Fruit fly (Drosophila melanogaster): Measurements from ENCODE around the gene CG12268.

Gene CG12268

DNA sequence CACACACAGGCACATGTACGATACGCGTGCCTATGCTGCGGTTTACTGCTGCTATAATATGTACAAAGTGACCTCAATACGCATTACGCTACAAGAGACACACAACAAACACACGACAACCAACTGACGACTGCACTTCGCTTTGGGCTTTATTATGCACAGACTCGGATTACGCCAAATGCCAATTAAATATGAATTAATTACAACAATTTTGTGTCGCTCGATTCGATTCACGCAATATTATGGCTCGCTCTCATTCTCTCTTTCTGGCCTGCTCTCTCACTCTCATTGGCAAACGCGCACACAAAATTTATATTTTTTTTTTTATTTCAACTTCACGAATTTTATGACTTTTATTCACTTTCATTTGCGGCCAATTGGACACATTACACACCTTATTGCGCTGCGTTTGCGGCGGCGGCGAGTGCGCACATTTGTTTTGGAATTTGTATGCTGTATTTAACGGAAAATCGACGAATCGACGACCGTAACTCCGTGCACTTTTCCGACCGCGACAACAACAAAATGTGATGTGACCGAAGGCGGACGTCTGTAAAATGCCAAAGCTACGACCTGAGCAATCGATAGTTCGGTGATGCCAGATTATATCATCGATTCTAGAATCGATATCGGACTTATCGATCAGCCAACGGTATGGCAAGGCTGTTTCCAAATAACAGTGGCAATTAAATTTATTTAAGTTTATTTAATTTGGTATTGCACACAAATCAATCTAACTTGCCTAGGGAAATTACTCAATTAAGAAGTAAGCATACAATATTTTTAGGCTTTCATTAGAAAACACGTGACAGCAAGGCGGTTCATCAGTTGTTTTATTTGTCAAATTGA is 25.5 kb downstream of the CG12268 start, which contains the start of the genes sba and CG31141 (continued):
- TF ChIP-seq CG15479 (GFP tag; optimal IDR thresholded peaks at IDR 0.05): peak; percentile 75
- no peak for TF ChIP-seq ewg (GFP tag; optimal IDR thresholded peaks at IDR 0.05)
- peak; percentile 71 for TF ChIP-seq MESR4 (GFP tag; optimal IDR thresholded peaks at IDR 0.05)
- no peak for TF ChIP-seq Poxn (GFP tag; IDR thresholded peaks at IDR 0.05)
- no peak for TF ChIP-seq croc (GFP tag; conservative IDR thresholded peaks at IDR 0.05)
- TF ChIP-seq CG6689 (GFP tag; IDR thresholded peaks at IDR 0.05): no peak
- TF ChIP-seq CG4707 (GFP tag; optimal IDR thresholded peaks at IDR 0.05): peak; percentile 29
- TF ChIP-seq Ada2b (GFP tag; IDR thresholded peaks at IDR 0.05): no peak
- no peak for TF ChIP-seq H2.0 (GFP tag; IDR thresholded peaks at IDR 0.05)
- TF ChIP-seq Jarid2 (GFP tag; optimal IDR thresholded peaks at IDR 0.05): peak; percentile 90
- TF ChIP-seq gro (GFP tag; optimal IDR thresholded peaks at IDR 0.05): peak; percentile 73
- no peak for TF ChIP-seq Dfd (GFP tag; optimal IDR thresholded peaks at IDR 0.05)
- TF ChIP-seq CG12104 (GFP tag; optimal IDR thresholded peaks at IDR 0.05): no peak
- TF ChIP-seq caup (GFP tag; optimal IDR thresholded peaks at IDR 0.05; ENCODE audit: severe bottlenecking): peak; percentile 41
- no peak for TF ChIP-seq Hr51 (GFP tag; optimal IDR thresholded peaks at IDR 0.05)
- peak; percentile 4 for TF ChIP-seq Spps (tag; optimal IDR thresholded peaks at IDR 0.05)
- TF ChIP-seq CG7963 (GFP tag; IDR thresholded peaks at IDR 0.05; ENCODE audit: partially characterized antibody): peak; percentile 81
- TF ChIP-seq Opbp (GFP tag; IDR thresholded peaks at IDR 0.05; ENCODE audit: partially characterized antibody): peak; percentile 88
- TF ChIP-seq Oaz (GFP tag; IDR thresholded peaks at IDR 0.05): no peak
- no peak for TF ChIP-seq CG13775 (GFP tag; optimal IDR thresholded peaks at IDR 0.05)
- TF ChIP-seq CG13894 (tag; optimal IDR thresholded peaks at IDR 0.05): peak; percentile 56
- no peak for TF ChIP-seq Adf1 (GFP tag; IDR thresholded peaks at IDR 0.05)
- TF ChIP-seq CG11247 (GFP tag; IDR thresholded peaks at IDR 0.05): 0 out of 2 replicates have a peak, but pooled peaks have one; percentile 13
- TF ChIP-seq Elba2 (GFP tag; optimal IDR thresholded peaks at IDR 0.05): peak; percentile 93
- TF ChIP-seq Stat92E (GFP tag; optimal IDR thresholded peaks at IDR 0.05): no peak
- no peak for TF ChIP-seq aop (GFP tag; IDR thresholded peaks at IDR 0.05)
- TF ChIP-seq CG3065 (GFP tag; optimal IDR thresholded peaks at IDR 0.05): no peak
- no peak for TF ChIP-seq ERR (GFP tag; optimal IDR thresholded peaks at IDR 0.05)
- no peak for TF ChIP-seq Awh (GFP tag; IDR thresholded peaks at IDR 0.05)
- TF ChIP-seq CG4282 (GFP tag; optimal IDR thresholded peaks at IDR 0.05): no peak
- TF ChIP-seq Xrp1 (GFP tag; IDR thresholded peaks at IDR 0.05): no peak
- peak; percentile 86 for TF ChIP-seq zen2 (GFP tag; IDR thresholded peaks at IDR 0.05; ENCODE audit: partially characterized antibody)
- no peak for TF ChIP-seq tx (GFP tag; optimal IDR thresholded peaks at IDR 0.05)
- TF ChIP-seq D19B (GFP tag; optimal IDR thresholded peaks at IDR 0.05): no peak
- TF ChIP-seq Atf6 (GFP tag; IDR thresholded peaks at IDR 0.05): no peak
- no peak for TF ChIP-seq zf30C (GFP tag; optimal IDR thresholded peaks at IDR 0.05)
- peak; percentile 26 for TF ChIP-seq gcm (GFP tag; optimal IDR thresholded peaks at IDR 0.05)
- TF ChIP-seq sob (GFP tag; IDR thresholded peaks at IDR 0.05): peak; percentile 41; the same call in 1 of the 2 replicates
- no peak for TF ChIP-seq CG16815 (GFP tag; optimal IDR thresholded peaks at IDR 0.05)
- TF ChIP-seq Hmx (GFP tag; optimal IDR thresholded peaks at IDR 0.05): no peak
- TF ChIP-seq CG6791 (GFP tag; IDR thresholded peaks at IDR 0.05; ENCODE audit: partially characterized antibody): peak; percentile 94
- peak; percentile 75 for TF ChIP-seq cg (GFP tag; optimal IDR thresholded peaks at IDR 0.05)
- no peak for TF ChIP-seq CG4328 (GFP tag; optimal IDR thresholded peaks at IDR 0.05)
- TF ChIP-seq ase (GFP tag; IDR thresholded peaks at IDR 0.05): no peak
- TF ChIP-seq Dbx (GFP tag; IDR thresholded peaks at IDR 0.05): no peak
- no peak for TF ChIP-seq yki (optimal IDR thresholded peaks at IDR 0.05)
- no peak for TF ChIP-seq CG12744 (GFP tag; optimal IDR thresholded peaks at IDR 0.05)
- no peak for TF ChIP-seq maf-S (GFP tag; optimal IDR thresholded peaks at IDR 0.05)
- no peak for TF ChIP-seq Gsc (GFP tag; IDR thresholded peaks at IDR 0.05)

Data from whole organism, embryonic.